Worm (Caenorhabditis elegans) whole organism, L3 larva: ENCODE data around the gene T25D3.4.
A peak's percentile ranks its signal among the peaks of the same experiment; 100 is the strongest.

ENCODE experiments used
- R02D3.7 ChIP-seq: fragments of 150-350 bp; optimal IDR thresholded peaks from 2 replicates; lab custom pipeline; 2014; ENCODE audit warnings: missing biosample characterization, missing genetic modification characterization
- ZK546.5 ChIP-seq: sonication (generic microtip); optimal IDR thresholded peaks from 2 replicates; lab custom pipeline; 2017; ENCODE audit warnings: missing biosample characterization, missing genetic modification characterization
- aly-2 ChIP-seq: fragments of 150-350 bp; optimal IDR thresholded peaks from 2 replicates; lab custom pipeline; 2014; ENCODE audit warnings: missing biosample characterization, missing genetic modification characterization
- ama-1 ChIP-seq: fragments of 150-350 bp; optimal IDR thresholded peaks from 2 replicates; lab custom pipeline; 2018
- ceh-16 ChIP-seq: sonication (generic microtip); optimal IDR thresholded peaks from 2 replicates; lab custom pipeline; 2017; ENCODE audit warnings: missing biosample characterization, missing genetic modification characterization
- ceh-28 ChIP-seq: fragments of 150-350 bp; optimal IDR thresholded peaks from 2 replicates; lab custom pipeline; 2014; ENCODE audit warnings: missing biosample characterization, missing genetic modification reagents, missing genetic modification characterization
- ceh-82 ChIP-seq: fragments of 150-350 bp; optimal IDR thresholded peaks from 2 replicates; lab custom pipeline; 2014; ENCODE audit warnings: missing biosample characterization, missing genetic modification characterization
- ceh-9 ChIP-seq: sonication (generic microtip); optimal IDR thresholded peaks from 2 replicates; lab custom pipeline; 2018; ENCODE audit warnings: missing biosample characterization, missing genetic modification characterization
- daf-12 ChIP-seq: fragments of 150-350 bp; optimal IDR thresholded peaks from 2 replicates; lab custom pipeline; 2014; ENCODE audit warnings: missing biosample characterization, missing genetic modification reagents, missing genetic modification characterization
- egl-27 ChIP-seq: sonication (generic microtip); optimal IDR thresholded peaks from 4 replicates; lab custom pipeline; 2017; ENCODE audit warnings: missing biosample characterization, missing genetic modification reagents, missing genetic modification characterization
- egl-5 ChIP-seq: fragments of 150-350 bp; optimal IDR thresholded peaks from 2 replicates; lab custom pipeline; 2017; ENCODE audit warnings: missing biosample characterization, missing genetic modification reagents, missing genetic modification characterization, inconsistent platforms
- elt-1 ChIP-seq: fragments of 150-350 bp; optimal IDR thresholded peaks from 2 replicates; lab custom pipeline; 2014; ENCODE audit warnings: missing biosample characterization, missing genetic modification characterization
- elt-2 ChIP-seq: sonication (generic microtip); optimal IDR thresholded peaks from 2 replicates; lab custom pipeline; 2016; ENCODE audit warnings: missing genetic modification reagents, mild to moderate bottlenecking, missing genetic modification characterization, missing compliant biosample characterization
- elt-3 ChIP-seq, 3 experiments: fragments of 150-350 bp in 1 of 3; sonication (generic microtip) in 2 of 3; optimal IDR thresholded peaks; 2 replicates in 2 of 3; 4 replicates in 1 of 3; lab custom pipeline; 2014 to 2017; ENCODE audit warnings: missing biosample characterization in 3 of 3, missing genetic modification characterization in 3 of 3
- eor-1 ChIP-seq, 2 experiments: fragments of 150-350 bp; optimal IDR thresholded peaks; 2 replicates each; lab custom pipeline; 2014 to 2018; ENCODE audit warnings: missing biosample characterization in 2 of 2, missing genetic modification characterization in 2 of 2
- fkh-10 ChIP-seq: sonication (generic microtip); optimal IDR thresholded peaks from 2 replicates; lab custom pipeline; 2017; ENCODE audit warnings: missing biosample characterization, missing genetic modification reagents, missing genetic modification characterization
- fkh-2 ChIP-seq: fragments of 150-350 bp; optimal IDR thresholded peaks from 2 replicates; lab custom pipeline; 2014; ENCODE audit warnings: missing biosample characterization, missing genetic modification reagents, missing genetic modification characterization
- fos-1 ChIP-seq: fragments of 150-350 bp; optimal IDR thresholded peaks from 2 replicates; lab custom pipeline; 2014; ENCODE audit warnings: missing biosample characterization, missing genetic modification characterization
- hmg-11 ChIP-seq: sonication (generic microtip); optimal IDR thresholded peaks from 2 replicates; lab custom pipeline; 2016; ENCODE audit warnings: missing genetic modification characterization, missing compliant biosample characterization
- jun-1 ChIP-seq: fragments of 150-350 bp; optimal IDR thresholded peaks from 2 replicates; lab custom pipeline; 2014; ENCODE audit warnings: missing biosample characterization, missing genetic modification reagents, missing genetic modification characterization
- lin-15B ChIP-seq: fragments of 150-350 bp; optimal IDR thresholded peaks from 2 replicates; lab custom pipeline; 2014; ENCODE audit warnings: missing biosample characterization, missing genetic modification characterization
- lin-39 ChIP-seq: fragments of 150-350 bp; optimal IDR thresholded peaks from 2 replicates; lab custom pipeline; 2018; ENCODE audit warnings: missing biosample characterization, missing genetic modification reagents, missing genetic modification characterization
- lsy-12 ChIP-seq: sonication (generic microtip); optimal IDR thresholded peaks from 2 replicates; lab custom pipeline; 2016; ENCODE audit warnings: mild to moderate bottlenecking, missing genetic modification characterization, missing compliant biosample characterization
- mdl-1 ChIP-seq: fragments of 150-350 bp; optimal IDR thresholded peaks from 2 replicates; lab custom pipeline; 2014; ENCODE audit warnings: missing biosample characterization, missing genetic modification characterization
- mml-1 ChIP-seq: fragments of 150-350 bp; sonication (generic microtip); optimal IDR thresholded peaks from 3 replicates; lab custom pipeline; 2014; ENCODE audit warnings: missing biosample characterization, missing genetic modification characterization
- nfya-1 ChIP-seq: sonication (generic microtip); optimal IDR thresholded peaks from 2 replicates; lab custom pipeline; 2017; ENCODE audit warnings: missing genetic modification characterization, mild to moderate bottlenecking, missing compliant biosample characterization, antibody characterized with exemption, moderate library complexity; ENCODE audit not compliant: insufficient read depth
- nhr-11 ChIP-seq: fragments of 150-350 bp; optimal IDR thresholded peaks from 2 replicates; lab custom pipeline; 2014; ENCODE audit warnings: missing biosample characterization, missing genetic modification characterization
- nhr-12 ChIP-seq: fragments of 150-350 bp; optimal IDR thresholded peaks from 2 replicates; lab custom pipeline; 2014; ENCODE audit warnings: missing biosample characterization, missing genetic modification characterization
- nhr-23 ChIP-seq: fragments of 150-350 bp; optimal IDR thresholded peaks from 2 replicates; lab custom pipeline; 2014; ENCODE audit warnings: missing biosample characterization, missing genetic modification reagents, missing genetic modification characterization
- nhr-237 ChIP-seq: fragments of 150-350 bp; optimal IDR thresholded peaks from 2 replicates; lab custom pipeline; 2014; ENCODE audit warnings: missing biosample characterization, missing genetic modification characterization
- nhr-25 ChIP-seq: sonication (generic microtip); optimal IDR thresholded peaks from 2 replicates; lab custom pipeline; 2017; ENCODE audit warnings: missing biosample characterization, missing genetic modification characterization
- nhr-28 ChIP-seq: fragments of 150-350 bp; optimal IDR thresholded peaks from 2 replicates; lab custom pipeline; 2014; ENCODE audit warnings: missing biosample characterization, missing genetic modification characterization
- nhr-43 ChIP-seq: sonication (generic microtip); optimal IDR thresholded peaks from 2 replicates; lab custom pipeline; 2016; ENCODE audit warnings: mild to moderate bottlenecking, missing genetic modification characterization, missing compliant biosample characterization; ENCODE audit not compliant: poor library complexity, severe bottlenecking
- nhr-67 ChIP-seq: fragments of 150-350 bp; optimal IDR thresholded peaks from 2 replicates; lab custom pipeline; 2014; ENCODE audit warnings: missing biosample characterization, missing genetic modification characterization
- nhr-76 ChIP-seq: fragments of 150-350 bp; sonication (generic microtip); optimal IDR thresholded peaks from 5 replicates; lab custom pipeline; 2014; ENCODE audit warnings: missing biosample characterization, missing genetic modification characterization
- nhr-77 ChIP-seq: fragments of 150-350 bp; optimal IDR thresholded peaks from 2 replicates; lab custom pipeline; 2014; ENCODE audit warnings: missing biosample characterization, missing genetic modification characterization
- pha-4 ChIP-seq: fragments of 150-350 bp; optimal IDR thresholded peaks from 2 replicates; lab custom pipeline; 2014; ENCODE audit warnings: missing biosample characterization, missing genetic modification reagents, missing genetic modification characterization
- pqm-1 ChIP-seq: fragments of 150-350 bp; optimal IDR thresholded peaks from 2 replicates; lab custom pipeline; 2017; ENCODE audit warnings: missing biosample characterization, missing genetic modification characterization, inconsistent platforms
- sea-2 ChIP-seq: fragments of 150-350 bp; sonication (generic microtip); optimal IDR thresholded peaks from 4 replicates; lab custom pipeline; 2014; ENCODE audit warnings: missing biosample characterization, missing genetic modification reagents, missing genetic modification characterization
- skn-1 ChIP-seq: fragments of 150-350 bp; optimal IDR thresholded peaks from 2 replicates; lab custom pipeline; 2014; ENCODE audit warnings: missing biosample characterization, missing genetic modification characterization
- snpc-4 ChIP-seq: fragments of 150-350 bp; optimal IDR thresholded peaks from 2 replicates; lab custom pipeline; 2014; ENCODE audit warnings: missing biosample characterization, missing genetic modification characterization
- tbx-2 ChIP-seq: sonication (generic microtip); optimal IDR thresholded peaks from 2 replicates; lab custom pipeline; 2016; ENCODE audit warnings: mild to moderate bottlenecking, missing genetic modification characterization, missing compliant biosample characterization
- unc-39 ChIP-seq: sonication (generic microtip); optimal IDR thresholded peaks from 4 replicates; lab custom pipeline; 2017; ENCODE audit warnings: missing biosample characterization, missing genetic modification characterization
- unc-62 ChIP-seq: fragments of 150-350 bp; sonication (generic microtip); optimal IDR thresholded peaks from 4 replicates; lab custom pipeline; 2014; ENCODE audit warnings: missing biosample characterization, missing genetic modification reagents, missing genetic modification characterization
- zag-1 ChIP-seq: fragments of 150-350 bp; optimal IDR thresholded peaks from 2 replicates; lab custom pipeline; 2014; ENCODE audit warnings: missing biosample characterization, missing genetic modification characterization
- ztf-11 ChIP-seq: fragments of 150-350 bp; optimal IDR thresholded peaks from 2 replicates; lab custom pipeline; 2014; ENCODE audit warnings: missing biosample characterization, missing genetic modification characterization
- ztf-4 ChIP-seq: fragments of 150-350 bp; optimal IDR thresholded peaks from 2 replicates; lab custom pipeline; 2014; ENCODE audit warnings: missing biosample characterization, missing genetic modification characterization

Gene T25D3.4

ce11 chrII:146933-147332 is at the start of gene T25D3.4:
T25D3.4 (plus strand) TSS chrII:147233.
- TF ChIP-seq R02D3.7 (tag; lab: Kevin White, UChicago): no peak
- peak; percentile 17 for TF ChIP-seq elt-2 (tag; lab: Kevin White, UChicago)

ce11 chrII:97992-98763 is 48.9 kb upstream of the T25D3.4 start, which contains the start of the genes luc-7L3 and sftb-6:
luc-7L3 (minus strand) TSS chrII:98027.
sftb-6 (plus strand) TSS chrII:98404.
- no peak for TF ChIP-seq ceh-9
- no peak for TF ChIP-seq tbx-2
- no peak for TF ChIP-seq lsy-12 (tag; lab: Kevin White, UChicago)
- TF ChIP-seq aly-2 (tag; lab: Kevin White, UChicago): no peak
- no peak for TF ChIP-seq nhr-77 (tag; lab: Kevin White, UChicago)
- TF ChIP-seq pqm-1: no peak
- TF ChIP-seq nhr-43 (tag; lab: Kevin White, UChicago): no peak
- no peak for TF ChIP-seq fkh-10 (GFP tag; lab: Kevin White, UChicago)
- no peak for TF ChIP-seq nhr-76 (tag; lab: Kevin White, UChicago)
- TF ChIP-seq nhr-25 (tag; lab: Kevin White, UChicago): no peak
- peak; percentile 73 for TF ChIP-seq lin-15B
- TF ChIP-seq hmg-11: peak; percentile 70
- no peak for TF ChIP-seq eor-1 (tag; optimal IDR thresholded peaks at IDR 0.05; lab: Kevin White, UChicago)
- no peak for TF ChIP-seq nhr-12 (tag; lab: Kevin White, UChicago)
- TF ChIP-seq nhr-11 (tag; lab: Kevin White, UChicago): no peak
- TF ChIP-seq elt-2 (tag; lab: Kevin White, UChicago): peak; percentile 30
- TF ChIP-seq fkh-2 (tag; lab: Kevin White, UChicago): no peak
- no peak for TF ChIP-seq fos-1 (tag; lab: Kevin White, UChicago)
- TF ChIP-seq elt-1 (tag; lab: Kevin White, UChicago): no peak
- no peak for TF ChIP-seq ztf-11 (tag; lab: Kevin White, UChicago)
- no peak for TF ChIP-seq nhr-28 (tag; lab: Kevin White, UChicago)
- no peak for TF ChIP-seq elt-3 (tag; optimal IDR thresholded peaks at IDR 0.05; lab: Kevin White, UChicago)
- TF ChIP-seq ceh-28 (tag; lab: Kevin White, UChicago): no peak
- no peak for TF ChIP-seq mml-1 (tag; lab: Kevin White, UChicago)
- no peak for TF ChIP-seq egl-27 (tag; lab: Kevin White, UChicago)
- no peak for TF ChIP-seq ZK546.5 (tag; lab: Kevin White, UChicago)
- no peak for TF ChIP-seq ama-1 (lab: Kevin White, UChicago)
- no peak for TF ChIP-seq sea-2 (GFP tag; lab: Kevin White, UChicago)
- peak; percentile 37 for TF ChIP-seq skn-1
- peak; percentile 45 for TF ChIP-seq nhr-23
- no peak for TF ChIP-seq mdl-1 (tag; lab: Kevin White, UChicago)
- TF ChIP-seq snpc-4 (tag; lab: Kevin White, UChicago): peak; percentile 28
- no peak for TF ChIP-seq nhr-237 (tag; lab: Kevin White, UChicago)
- TF ChIP-seq egl-5 (tag; lab: Kevin White, UChicago): no peak
- no peak for TF ChIP-seq ceh-82 (tag; lab: Kevin White, UChicago)
- no peak for TF ChIP-seq ztf-4
- no peak for TF ChIP-seq unc-39 (tag; lab: Kevin White, UChicago)
- TF ChIP-seq daf-12: no peak
- no peak for TF ChIP-seq nhr-67
- TF ChIP-seq ceh-16 (tag; lab: Kevin White, UChicago): no peak
- TF ChIP-seq nfya-1 (tag; lab: Kevin White, UChicago): peak; percentile 43
- TF ChIP-seq R02D3.7 (tag; lab: Kevin White, UChicago): peak; percentile 95
- no peak for TF ChIP-seq lin-39 (tag; lab: Kevin White, UChicago)
- no peak for TF ChIP-seq unc-62 (GFP tag; lab: Kevin White, UChicago)
- TF ChIP-seq zag-1 (tag; lab: Kevin White, UChicago): no peak
- TF ChIP-seq jun-1 (tag; lab: Kevin White, UChicago): no peak
- peak; percentile 66 for TF ChIP-seq pha-4
- TF ChIP-seq, all 47 proteins: peak for 9
